Fruit fly (Drosophila melanogaster): ENCODE data around the gene Tmtc1.
A peak's percentile ranks its signal among the peaks of the same experiment; 100 is the strongest.

The Tmtc1 gene

DNA sequence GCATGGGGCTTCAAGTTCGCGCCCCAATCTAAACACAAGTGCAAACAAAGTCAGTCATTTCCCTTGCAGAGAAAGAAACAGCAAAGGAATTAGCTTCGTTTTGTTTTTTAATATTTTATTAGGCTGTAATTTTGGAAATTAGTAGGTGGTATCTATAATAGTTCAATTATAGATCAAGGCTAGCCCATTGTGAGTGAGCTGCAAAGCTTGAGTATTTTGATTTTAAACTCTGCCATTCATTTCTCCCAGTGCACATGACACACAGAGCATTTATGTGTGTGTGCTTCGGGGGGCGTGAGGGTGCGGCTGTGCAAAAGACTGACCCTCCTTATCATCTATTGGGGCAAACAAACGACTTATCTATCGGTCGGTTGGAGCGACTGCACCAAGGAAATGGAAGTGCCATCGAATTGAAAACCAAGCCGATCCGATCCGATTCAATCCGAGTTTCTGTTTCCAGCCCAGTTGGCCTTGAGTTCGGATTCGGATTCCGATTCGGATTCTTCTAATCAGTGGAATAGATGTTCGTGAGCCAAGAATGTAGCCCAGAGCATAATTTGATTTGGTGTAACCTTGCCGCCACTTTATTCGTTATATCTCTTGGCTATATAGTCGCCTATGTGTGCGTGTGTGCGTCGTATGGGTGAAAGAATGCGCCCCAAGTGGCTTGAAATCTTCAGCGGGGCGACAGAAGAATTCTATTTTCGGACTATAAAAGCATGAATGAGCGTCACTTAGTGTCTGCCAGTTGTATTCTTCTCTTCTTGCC lies 54.0 kb downstream of the Tmtc1 start (continued):
- no peak for TF ChIP-seq CG7987 (GFP tag; optimal IDR thresholded peaks at IDR 0.05)
- no peak for TF ChIP-seq CG9727 (GFP tag; optimal IDR thresholded peaks at IDR 0.05)
- TF ChIP-seq CG7745 (tag; optimal IDR thresholded peaks at IDR 0.05): no peak
- no peak for TF ChIP-seq MBD-R2 (GFP tag; IDR thresholded peaks at IDR 0.05)
- no peak for TF ChIP-seq MTF-1 (GFP tag; optimal IDR thresholded peaks at IDR 0.05; ENCODE audit: borderline replicate concordance)
- TF ChIP-seq dmrt11E (tag; optimal IDR thresholded peaks at IDR 0.05): no peak
- peak; percentile 33 for TF ChIP-seq Meics (GFP tag; optimal IDR thresholded peaks at IDR 0.05)
- no peak for TF ChIP-seq Ssrp (tag; optimal IDR thresholded peaks at IDR 0.05)
- no peak for TF ChIP-seq chm (GFP tag; IDR thresholded peaks at IDR 0.05)
- no peak for TF ChIP-seq CG14710 (tag; optimal IDR thresholded peaks at IDR 0.05)
- no peak for TF ChIP-seq CG1602 (GFP tag; optimal IDR thresholded peaks at IDR 0.05)
- TF ChIP-seq gcm2 (GFP tag; optimal IDR thresholded peaks at IDR 0.05): no peak
- TF ChIP-seq CG8388 (GFP tag; optimal IDR thresholded peaks at IDR 0.05): no peak
- TF ChIP-seq emc (GFP tag; optimal IDR thresholded peaks at IDR 0.05): no peak
- no peak for TF ChIP-seq CG4707 (GFP tag; optimal IDR thresholded peaks at IDR 0.05)
- no peak for TF ChIP-seq toy (GFP tag; IDR thresholded peaks at IDR 0.05)
- TF ChIP-seq corto (GFP tag; optimal IDR thresholded peaks at IDR 0.05): no peak
- TF ChIP-seq CG3726 (GFP tag; IDR thresholded peaks at IDR 0.05): no peak
- no peak for TF ChIP-seq ken (GFP tag; IDR thresholded peaks at IDR 0.05)
- TF ChIP-seq ems (GFP tag; optimal IDR thresholded peaks at IDR 0.05): peak; percentile 23
- TF ChIP-seq row (GFP tag; IDR thresholded peaks at IDR 0.05): peak; percentile 59; the same call in 2 of the 3 replicates
- no peak for TF ChIP-seq CG12744 (GFP tag; optimal IDR thresholded peaks at IDR 0.05)
- no peak for TF ChIP-seq Adf1 (GFP tag; IDR thresholded peaks at IDR 0.05)
- TF ChIP-seq HmgD (GFP tag; optimal IDR thresholded peaks at IDR 0.05): no peak
- no peak for TF ChIP-seq CG3281 (GFP tag; optimal IDR thresholded peaks at IDR 0.05)
- no peak for TF ChIP-seq tll (GFP tag; optimal IDR thresholded peaks at IDR 0.05)
- no peak for TF ChIP-seq Bgb (GFP tag; IDR thresholded peaks at IDR 0.05; ENCODE audit: partially characterized antibody)
- no peak for TF ChIP-seq bbx (GFP tag; IDR thresholded peaks at IDR 0.05; ENCODE audit: partially characterized antibody)
- TF ChIP-seq gcm (GFP tag; optimal IDR thresholded peaks at IDR 0.05): no peak
- TF ChIP-seq Doc2 (GFP tag; IDR thresholded peaks at IDR 0.05): no peak
- no peak for TF ChIP-seq H2.0 (GFP tag; IDR thresholded peaks at IDR 0.05)
- no peak for TF ChIP-seq CG11085 (GFP tag; IDR thresholded peaks at IDR 0.05)
- no peak for TF ChIP-seq HLH54F (GFP tag; optimal IDR thresholded peaks at IDR 0.05)
- TF ChIP-seq CG17802 (tag; optimal IDR thresholded peaks at IDR 0.05): no peak
- TF ChIP-seq CG31441 (GFP tag; IDR thresholded peaks at IDR 0.05): peak; percentile 42
- no peak for TF ChIP-seq inv (GFP tag; IDR thresholded peaks at IDR 0.05; ENCODE audit: partially characterized antibody)
- no peak for TF ChIP-seq CG4854 (GFP tag; optimal IDR thresholded peaks at IDR 0.05)
- TF ChIP-seq dan (GFP tag; IDR thresholded peaks at IDR 0.05): no peak
- no peak for TF ChIP-seq CG12236 (GFP tag; optimal IDR thresholded peaks at IDR 0.05)
- TF ChIP-seq CG16779 (GFP tag; IDR thresholded peaks at IDR 0.05): no peak
- TF ChIP-seq CG32772 (GFP tag; IDR thresholded peaks at IDR 0.05): peak; percentile 64
- TF ChIP-seq schlank (tag; optimal IDR thresholded peaks at IDR 0.05): no peak
- peak; percentile 18 for TF ChIP-seq CG13624 (GFP tag; optimal IDR thresholded peaks at IDR 0.05)
- TF ChIP-seq Fer3 (tag; optimal IDR thresholded peaks at IDR 0.05): peak; percentile 4
- peak; percentile 10 for TF ChIP-seq Hmr (GFP tag; optimal IDR thresholded peaks at IDR 0.05)
- no peak for TF ChIP-seq HLH4C (GFP tag; IDR thresholded peaks at IDR 0.05; ENCODE audit: partially characterized antibody)
- TF ChIP-seq Bdp1 (GFP tag; optimal IDR thresholded peaks at IDR 0.05): no peak
- TF ChIP-seq dm (GFP tag; optimal IDR thresholded peaks at IDR 0.05): no peak
- peak; percentile 33 for TF ChIP-seq Sox100B (GFP tag; optimal IDR thresholded peaks at IDR 0.05)
- peak; percentile 52; the same call in 1 of the 2 replicates for TF ChIP-seq slbo (GFP tag; IDR thresholded peaks at IDR 0.05)
